Worm (Caenorhabditis elegans): ENCODE results near the gene mat-2.

DNA sequence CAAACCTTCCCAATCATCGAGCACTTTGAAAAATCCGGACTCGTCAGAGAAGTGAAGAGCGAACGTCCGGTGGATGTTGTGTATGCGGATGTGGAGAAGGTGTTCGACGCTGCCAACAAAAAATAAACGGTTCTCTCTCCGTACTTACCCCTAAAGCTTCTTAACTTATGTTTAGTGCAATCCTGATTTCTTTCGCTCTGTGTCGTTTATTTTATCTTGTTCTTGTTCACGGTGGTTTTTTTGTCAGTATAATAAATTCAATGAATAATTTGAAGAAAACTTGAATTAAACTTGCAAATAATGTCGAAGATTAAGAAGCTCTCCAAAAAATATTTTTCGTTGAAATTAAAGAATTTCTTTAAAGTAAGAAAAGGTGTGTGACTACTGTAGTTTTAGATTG lies 16.5 kb downstream of the mat-2 start, which contains the start of gene F40F8.3:
- no peak for TF ChIP-seq flt-1 (GFP tag; IDR thresholded peaks at IDR 0.05)
- TF ChIP-seq med-1 (GFP tag; optimal IDR thresholded peaks at IDR 0.05; ENCODE audit: insufficient read depth): no peak

Measured in whole organism, midembryonic.